Fruit fly (Drosophila melanogaster): Measurements from ENCODE around the gene CG14313.

Gene CG14313

DNA sequence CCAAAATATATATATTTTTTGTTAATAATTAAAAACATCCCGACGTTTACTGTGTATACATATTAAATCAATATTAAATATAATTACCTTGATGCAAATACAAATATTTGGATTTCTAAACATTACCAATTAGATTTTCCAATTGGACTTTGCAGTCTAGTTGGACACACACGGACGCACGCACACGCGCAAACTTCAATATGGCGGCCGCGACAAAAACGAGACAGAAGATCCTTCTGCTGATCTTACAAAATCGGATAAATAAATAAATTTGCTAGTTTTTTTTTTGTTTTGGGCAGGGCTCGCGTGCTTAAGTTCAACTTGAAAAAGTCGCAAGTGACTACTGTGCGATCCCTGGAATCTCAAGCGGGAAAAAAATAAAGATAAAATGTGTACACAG, 35.2 kb downstream of the CG14313 start:
- TF ChIP-seq h (optimal IDR thresholded peaks at IDR 0.05), result no peak

DNA sequence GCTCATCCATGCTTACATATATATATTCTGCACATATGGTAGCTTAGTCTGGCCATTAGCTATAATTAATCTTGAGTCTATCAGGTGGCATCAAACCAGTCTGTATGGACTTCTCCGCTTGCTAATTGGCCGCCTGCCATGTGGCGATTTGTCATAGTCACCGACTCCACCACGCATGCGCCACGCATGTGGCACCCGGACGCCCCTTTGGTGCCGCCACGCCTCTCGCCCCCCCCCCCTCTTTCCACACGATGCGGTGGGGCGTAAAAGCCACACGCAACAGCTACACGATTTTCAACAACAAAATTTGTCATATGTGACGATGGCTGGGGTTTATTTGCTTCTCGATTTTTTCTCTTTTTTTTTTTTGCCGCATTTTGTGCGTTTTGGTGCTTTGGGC, 38.1 kb downstream of the CG14313 start:
- TF ChIP-seq ttk (optimal IDR thresholded peaks at IDR 0.05) (no peak), Sin3A (optimal IDR thresholded peaks at IDR 0.05) (no peak), Myc (optimal IDR thresholded peaks at IDR 0.05) (no peak), h (optimal IDR thresholded peaks at IDR 0.05) (no peak), psq (optimal IDR thresholded peaks at IDR 0.05) (no peak), insv (optimal IDR thresholded peaks at IDR 0.05) (no peak)

DNA sequence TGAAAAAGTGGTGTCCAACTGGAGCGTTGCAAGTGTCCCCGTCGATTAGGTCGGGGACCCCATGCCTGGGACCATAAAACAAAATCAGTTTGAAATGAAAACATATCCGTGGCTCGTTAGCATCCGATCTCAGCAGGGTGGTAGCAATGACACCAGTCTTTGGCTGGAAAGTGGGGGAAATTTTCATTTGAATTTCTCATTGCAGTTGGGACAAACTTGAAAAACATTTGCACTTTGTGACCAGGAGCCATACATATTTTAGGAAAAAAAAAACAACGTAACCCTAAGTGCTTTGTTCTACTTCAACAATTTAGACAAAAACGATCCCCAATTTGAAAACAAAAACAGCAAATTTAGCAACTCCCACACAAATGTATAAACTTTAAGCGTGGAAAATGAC, 39.9 kb downstream of the CG14313 start, which contains the start of gene CG14316:
Gene CG14316, plus strand, starts transcription at position 301 of the 400 bp plus-strand sequence.
- TF ChIP-seq Myc (optimal IDR thresholded peaks at IDR 0.05) (no peak), h (optimal IDR thresholded peaks at IDR 0.05) (no peak), insv (optimal IDR thresholded peaks at IDR 0.05) (no peak), ttk (optimal IDR thresholded peaks at IDR 0.05) (no peak), psq (optimal IDR thresholded peaks at IDR 0.05) (no peak), Sin3A (optimal IDR thresholded peaks at IDR 0.05) (no peak)

- TF ChIP-seq h (optimal IDR thresholded peaks at IDR 0.05) (no peak), insv (optimal IDR thresholded peaks at IDR 0.05) (no peak), ttk (optimal IDR thresholded peaks at IDR 0.05) (no peak), Myc (optimal IDR thresholded peaks at IDR 0.05) (no peak), psq (optimal IDR thresholded peaks at IDR 0.05) (no peak)
Measured at dm6 chr3R:18146629-18147028, 45.1 kb downstream of the CG14313 start.

DNA sequence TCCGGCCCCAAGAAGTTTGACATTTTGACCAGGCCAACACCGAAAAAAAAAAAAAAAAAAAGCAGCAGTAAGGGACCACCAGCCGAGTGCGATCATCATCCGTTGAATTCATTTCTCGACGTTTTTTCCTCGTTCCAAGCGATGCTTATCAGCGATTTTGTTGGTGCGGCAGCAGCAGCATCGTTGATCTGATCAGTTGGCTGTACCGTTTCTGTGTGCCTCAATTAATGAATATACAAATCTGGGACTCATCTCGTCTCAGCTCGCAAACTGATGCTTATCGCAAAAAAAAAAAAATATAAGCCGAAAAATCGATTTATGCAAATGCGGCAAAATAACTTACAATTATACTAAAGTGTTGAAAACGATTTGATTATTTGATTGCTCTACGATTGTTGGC, 46.9 kb downstream of the CG14313 start:
- TF ChIP-seq Sin3A (optimal IDR thresholded peaks at IDR 0.05) (no peak), psq (optimal IDR thresholded peaks at IDR 0.05) (no peak), h (optimal IDR thresholded peaks at IDR 0.05) (no peak), ttk (optimal IDR thresholded peaks at IDR 0.05) (no peak), insv (optimal IDR thresholded peaks at IDR 0.05) (no peak), Myc (optimal IDR thresholded peaks at IDR 0.05) (no peak)

Measured in Kc167 (cell line).